Fruit fly (Drosophila melanogaster) whole organism, embryonic: Measurements from ENCODE around the gene CG5390.

Experiments
- Antp ChIP-seq: fragments of 200-800 bp; sonication (Bioruptor generic); optimal IDR thresholded peaks from 3 replicates; lab custom pipeline; 2016; ENCODE audit warnings: missing biosample characterization, missing genetic modification characterization
- CG12155 ChIP-seq: fragments of 200-800 bp; sonication (Bioruptor generic); optimal IDR thresholded peaks from 3 replicates; lab custom pipeline; 2016; ENCODE audit warnings: missing biosample characterization, missing genetic modification characterization
- CG1233 ChIP-seq: fragments of 200-800 bp; sonication (Bioruptor generic); optimal IDR thresholded peaks from 4 replicates; lab custom pipeline; 2018; ENCODE audit warnings: missing biosample characterization, mild to moderate bottlenecking, missing genetic modification characterization
- CG14860 ChIP-seq: fragments of 200-800 bp; sonication (Bioruptor generic); IDR thresholded peaks from 3 replicates; pipeline ENCODE4 v1.3.6; 2022; ENCODE audit warnings: missing biosample characterization, missing genetic modification characterization; ENCODE audit not compliant: partially characterized antibody
- CG17328 ChIP-seq: fragments of 200-800 bp; sonication (Bioruptor generic); IDR thresholded peaks from 2 replicates; pipeline ENCODE4 v1.3.6; 2022; ENCODE audit warnings: missing biosample characterization, missing genetic modification characterization
- CG17361 ChIP-seq: fragments of 200-800 bp; sonication (Bioruptor generic); IDR thresholded peaks from 3 replicates; pipeline ENCODE4 v1.3.6; 2022; ENCODE audit warnings: missing biosample characterization, missing genetic modification characterization
- CG1792 ChIP-seq: fragments of 200-800 bp; sonication (Bioruptor generic); optimal IDR thresholded peaks from 2 replicates; lab custom pipeline; 2016; ENCODE audit warnings: missing biosample characterization, missing genetic modification characterization
- CG30403 ChIP-seq: fragments of 200-800 bp; sonication (Bioruptor generic); optimal IDR thresholded peaks from 3 replicates; lab custom pipeline; 2016; ENCODE audit warnings: missing biosample characterization, missing genetic modification characterization
- CG3281 ChIP-seq: fragments of 200-800 bp; sonication (Bioruptor generic); optimal IDR thresholded peaks from 3 replicates; lab custom pipeline; 2017; ENCODE audit warnings: missing biosample characterization, mild to moderate bottlenecking, missing genetic modification characterization
- CG33557 ChIP-seq: fragments of 200-800 bp; sonication (Bioruptor generic); optimal IDR thresholded peaks from 2 replicates; lab custom pipeline; 2019; ENCODE audit warnings: missing biosample characterization, mild to moderate bottlenecking, missing genetic modification characterization, moderate library complexity
- CG3726 ChIP-seq: fragments of 200-800 bp; sonication (Bioruptor generic); IDR thresholded peaks from 3 replicates; pipeline ENCODE4, ENCODE4 v1.3.6; 2022; ENCODE audit warnings: missing biosample characterization, missing genetic modification characterization
- CG4404 ChIP-seq: fragments of 200-800 bp; sonication (Bioruptor generic); IDR thresholded peaks from 2 replicates; pipeline ENCODE4 v1.3.6; 2022; ENCODE audit warnings: missing biosample characterization, missing genetic modification characterization
- CG6175 ChIP-seq: fragments of 200-800 bp; sonication (Bioruptor generic); IDR thresholded peaks from 3 replicates; pipeline ENCODE4 v1.3.6; 2022; ENCODE audit warnings: missing biosample characterization, missing genetic modification characterization
- CG6765 ChIP-seq: fragments of 200-800 bp; sonication (Bioruptor generic); optimal IDR thresholded peaks from 3 replicates; lab custom pipeline; 2017; ENCODE audit warnings: missing biosample characterization, mild to moderate bottlenecking, missing genetic modification characterization
- CG6813 ChIP-seq: fragments of 200-800 bp; sonication (Bioruptor generic); optimal IDR thresholded peaks from 2 replicates; lab custom pipeline; 2017; ENCODE audit warnings: missing biosample characterization, missing genetic modification characterization, mild to moderate bottlenecking, moderate library complexity, missing genetic modification reagents
- CG7357 ChIP-seq: fragments of 200-800 bp; sonication (Bioruptor generic); IDR thresholded peaks from 3 replicates; pipeline ENCODE4 v1.3.6; 2022; ENCODE audit warnings: missing biosample characterization, missing genetic modification characterization
- CG7963 ChIP-seq: fragments of 200-800 bp; sonication (Bioruptor generic); IDR thresholded peaks from 3 replicates; pipeline ENCODE4 v1.3.6; 2022; ENCODE audit warnings: missing biosample characterization, missing genetic modification characterization; ENCODE audit not compliant: partially characterized antibody
- CG8281 ChIP-seq: fragments of 200-800 bp; sonication (Bioruptor generic); optimal IDR thresholded peaks from 2 replicates; lab custom pipeline; 2018; ENCODE audit warnings: missing biosample characterization, mild to moderate bottlenecking, missing genetic modification characterization, moderate library complexity
- CG8359 ChIP-seq: fragments of 200-800 bp; sonication (Bioruptor generic); optimal IDR thresholded peaks from 2 replicates; lab custom pipeline; 2017; ENCODE audit warnings: missing biosample characterization, mild to moderate bottlenecking, missing genetic modification characterization, borderline replicate concordance
- CG8388 ChIP-seq: fragments of 200-800 bp; sonication (Bioruptor generic); optimal IDR thresholded peaks from 2 replicates; lab custom pipeline; 2019; ENCODE audit warnings: missing biosample characterization, mild to moderate bottlenecking, missing genetic modification characterization, moderate library complexity
- Chrac-16 ChIP-seq: fragments of 200-800 bp; sonication (Bioruptor generic); optimal IDR thresholded peaks from 3 replicates; lab custom pipeline; 2016; ENCODE audit warnings: missing biosample characterization, missing genetic modification characterization
- GATAe ChIP-seq: fragments of 200-800 bp; sonication (Bioruptor generic); conservative IDR thresholded peaks from 2 replicates; pipeline ENCODE4 v1.3.6; 2022; ENCODE audit warnings: missing biosample characterization, missing genetic modification characterization
- Hmr ChIP-seq: fragments of 200-800 bp; sonication (Bioruptor generic); optimal IDR thresholded peaks from 3 replicates; lab custom pipeline; 2017; ENCODE audit warnings: mild to moderate bottlenecking, missing biosample characterization, missing genetic modification reagents, missing genetic modification characterization
- Hr39 ChIP-seq: fragments of >200 bp; optimal IDR thresholded peaks from 2 replicates; lab custom pipeline; 2017
- Hr51 ChIP-seq, 2 experiments: fragments of 200-800 bp; sonication (Bioruptor generic); optimal IDR thresholded peaks; 2 replicates in 1 of 2; 3 replicates in 1 of 2; lab custom pipeline; 2016 to 2018; ENCODE audit warnings: missing biosample characterization in 2 of 2, missing genetic modification characterization in 2 of 2, mild to moderate bottlenecking in 1 of 2, moderate library complexity in 1 of 2
- Med ChIP-seq: fragments of 200-800 bp; sonication (Bioruptor generic); peaks from one replicate; lab custom pipeline; 2016; ENCODE audit warnings: missing biosample characterization, missing genetic modification characterization, mild to moderate bottlenecking, inconsistent platforms, moderate library complexity
- Mrtf ChIP-seq: fragments of 200-800 bp; sonication (Bioruptor generic); IDR thresholded peaks from 3 replicates; pipeline ENCODE4 v1.3.6; 2022; ENCODE audit warnings: missing biosample characterization, missing genetic modification characterization
- NFAT ChIP-seq: fragments of 200-800 bp; sonication (Bioruptor generic); IDR thresholded peaks from 2 replicates; pipeline ENCODE4 v1.3.6; 2022; ENCODE audit warnings: missing biosample characterization, missing genetic modification characterization
- Nf-YB ChIP-seq: fragments of 200-800 bp; sonication (Bioruptor generic); optimal IDR thresholded peaks from 3 replicates; lab custom pipeline; 2019; ENCODE audit warnings: missing biosample characterization, mild to moderate bottlenecking, missing genetic modification characterization, moderate library complexity
- Ravus ChIP-seq: fragments of 200-800 bp; sonication (Bioruptor generic); IDR thresholded peaks from 2 replicates; pipeline ENCODE4 v1.3.6; 2022; ENCODE audit warnings: missing biosample characterization, missing genetic modification characterization
- Rx ChIP-seq: fragments of 200-800 bp; sonication (Bioruptor generic); IDR thresholded peaks from 2 replicates; pipeline ENCODE4 v1.3.6; 2022; ENCODE audit warnings: missing biosample characterization, missing genetic modification characterization
- Side ChIP-seq: fragments of 200-800 bp; sonication (Bioruptor generic); optimal IDR thresholded peaks from 2 replicates; lab custom pipeline; 2016; ENCODE audit warnings: missing biosample characterization, missing genetic modification characterization
- ab ChIP-seq: fragments of 200-800 bp; sonication (Bioruptor generic); optimal IDR thresholded peaks from 2 replicates; lab custom pipeline; 2016; ENCODE audit warnings: missing biosample characterization, missing genetic modification characterization
- bowl ChIP-seq: fragments of 200-800 bp; sonication (Bioruptor generic); IDR thresholded peaks from 2 replicates; pipeline ENCODE4 v1.3.6; 2022; ENCODE audit warnings: missing biosample characterization, missing genetic modification characterization
- chinmo ChIP-seq: fragments of 200-800 bp; sonication (Bioruptor generic); IDR thresholded peaks from 4 replicates; pipeline ENCODE4 v1.3.6; 2022; ENCODE audit warnings: missing biosample characterization, missing genetic modification characterization; ENCODE audit not compliant: partially characterized antibody
- da ChIP-seq: fragments of 200-800 bp; sonication (Bioruptor generic); optimal IDR thresholded peaks from 2 replicates; lab custom pipeline; 2016; ENCODE audit warnings: missing biosample characterization, missing genetic modification characterization
- danr ChIP-seq: fragments of 200-800 bp; sonication (Bioruptor generic); IDR thresholded peaks from 2 replicates; pipeline ENCODE4 v1.3.6; 2022; ENCODE audit warnings: missing biosample characterization, missing genetic modification characterization
- ems ChIP-seq: fragments of 200-800 bp; sonication (Bioruptor generic); optimal IDR thresholded peaks from 3 replicates; lab custom pipeline; 2016; ENCODE audit warnings: missing biosample characterization, missing genetic modification characterization
- fd64A ChIP-seq: fragments of 200-800 bp; sonication (Bioruptor generic); optimal IDR thresholded peaks from 3 replicates; lab custom pipeline; 2018; ENCODE audit warnings: missing biosample characterization, mild to moderate bottlenecking, missing genetic modification characterization
- fd96Cb ChIP-seq: fragments of 200-800 bp; sonication (Bioruptor generic); optimal IDR thresholded peaks from 2 replicates; lab custom pipeline; 2018; ENCODE audit warnings: missing biosample characterization, mild to moderate bottlenecking, missing genetic modification characterization, moderate library complexity
- jigr1 ChIP-seq: fragments of 200-800 bp; sonication (Bioruptor generic); IDR thresholded peaks from 3 replicates; pipeline ENCODE4 v1.3.6; 2022; ENCODE audit warnings: missing biosample characterization, missing genetic modification characterization
- kni ChIP-seq: fragments of 200-800 bp; sonication (Bioruptor generic); optimal IDR thresholded peaks from 3 replicates; lab custom pipeline; 2017; ENCODE audit warnings: mild to moderate bottlenecking, missing biosample characterization, missing genetic modification reagents, missing genetic modification characterization
- pita ChIP-seq: fragments of 200-800 bp; sonication (Bioruptor generic); optimal IDR thresholded peaks from 2 replicates; lab custom pipeline; 2017; ENCODE audit warnings: missing biosample characterization, mild to moderate bottlenecking, missing genetic modification characterization
- pros ChIP-seq: fragments of 200-800 bp; sonication (Bioruptor generic); optimal IDR thresholded peaks from 3 replicates; lab custom pipeline; 2019; ENCODE audit warnings: missing biosample characterization, mild to moderate bottlenecking, missing genetic modification characterization, moderate library complexity
- row ChIP-seq: fragments of 200-800 bp; sonication (Bioruptor generic); IDR thresholded peaks from 3 replicates; pipeline ENCODE4 v1.3.6; 2022; ENCODE audit warnings: missing biosample characterization, missing genetic modification characterization
- sob ChIP-seq: fragments of 200-800 bp; sonication (Bioruptor generic); IDR thresholded peaks from 2 replicates; pipeline ENCODE4 v1.3.6; 2022; ENCODE audit warnings: missing biosample characterization, missing genetic modification characterization
- trh ChIP-seq: fragments of 200-800 bp; sonication (Bioruptor generic); optimal IDR thresholded peaks from 2 replicates; lab custom pipeline; 2016; ENCODE audit warnings: missing biosample characterization, missing genetic modification characterization
- tup ChIP-seq: fragments of 200-800 bp; sonication (Bioruptor generic); optimal IDR thresholded peaks from 2 replicates; lab custom pipeline; 2016; ENCODE audit warnings: missing biosample characterization, mild to moderate bottlenecking, missing genetic modification characterization, moderate library complexity
- yki ChIP-seq: fragments of >200 bp; optimal IDR thresholded peaks from 3 replicates; lab custom pipeline; 2018
- zen ChIP-seq: fragments of 200-800 bp; sonication (Bioruptor generic); optimal IDR thresholded peaks from 3 replicates; lab custom pipeline; 2018; ENCODE audit warnings: missing biosample characterization, mild to moderate bottlenecking, missing genetic modification characterization, moderate library complexity

The CG5390 gene

DNA sequence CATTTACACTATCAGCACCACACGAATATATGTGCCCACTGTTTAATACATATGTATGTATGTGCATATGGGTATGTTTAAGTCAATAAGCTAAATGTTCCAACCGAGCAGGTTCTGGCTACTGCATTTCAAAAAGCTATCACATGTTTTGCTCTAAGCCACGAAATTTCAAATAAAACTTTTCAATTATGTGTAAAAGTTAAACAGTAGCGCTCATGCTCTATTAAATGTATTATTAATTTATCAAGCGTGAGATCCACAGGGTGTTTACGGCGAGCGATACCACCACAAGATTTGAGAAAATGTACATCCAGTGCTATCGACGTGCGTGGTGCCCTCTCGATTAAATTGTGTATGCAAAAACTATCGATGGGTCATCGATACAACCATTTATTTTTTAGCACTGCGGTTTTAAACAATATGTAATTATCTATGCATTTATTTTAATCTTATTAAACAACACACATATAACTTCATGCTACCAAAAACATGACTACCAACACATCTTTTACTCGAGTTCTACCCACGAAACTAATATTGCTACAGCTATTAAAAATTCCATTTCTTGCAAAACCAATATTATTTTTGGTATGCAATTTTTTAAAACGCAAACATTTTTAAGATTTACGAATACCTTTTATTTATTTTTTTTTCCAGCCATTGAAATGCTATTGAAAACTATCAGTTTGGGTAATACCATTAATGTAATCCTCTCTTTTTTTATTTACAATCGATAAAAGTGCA lies 45.5 kb downstream of the CG5390 start, which contains the start of gene Pten (continued):
- TF ChIP-seq sob (0 out of 2 replicates have a peak, but pooled peaks have one; percentile 54), ab (GFP tag; lab: Kevin White, UChicago) (no peak), da (GFP tag; lab: Kevin White, UChicago) (no peak), pita (GFP tag; lab: Kevin White, UChicago) (no peak), CG30403 (GFP tag; lab: Kevin White, UChicago) (peak; percentile 79), Nf-YB (GFP tag; lab: Kevin White, UChicago) (no peak), GATAe (GFP tag; lab: Robert Waterston, UW) (no peak), NFAT (GFP tag; lab: Robert Waterston, UW) (no peak), CG3281 (GFP tag; lab: Kevin White, UChicago) (peak; percentile 59), Side (peak; percentile 67), Ravus (GFP tag; lab: Robert Waterston, UW) (no peak; the same call in 1 of the 2 replicates), Med (GFP tag; lab: Kevin White, UChicago) (peak; percentile 94), CG6175 (GFP tag; lab: Robert Waterston, UW) (no peak), CG7963 (GFP tag; lab: Robert Waterston, UW) (peak; percentile 90), Mrtf (GFP tag; lab: Robert Waterston, UW) (no peak), trh (GFP tag; lab: Kevin White, UChicago) (peak; percentile 16), fd96Cb (tag; lab: Kevin White, UChicago) (peak; percentile 80), CG6813 (GFP tag; lab: Kevin White, UChicago) (no peak), CG8359 (GFP tag; lab: Kevin White, UChicago) (no peak), Hr39 (lab: Kevin White, UChicago) (no peak), row (GFP tag; lab: Robert Waterston, UW) (peak; percentile 87), jigr1 (GFP tag; lab: Robert Waterston, UW) (peak; percentile 88; the same call in 1 of the 3 replicates), Chrac-16 (GFP tag; lab: Kevin White, UChicago) (peak; percentile 68), CG8281 (tag; lab: Kevin White, UChicago) (no peak), Hmr (GFP tag; lab: Kevin White, UChicago) (no peak), pros (GFP tag; lab: Kevin White, UChicago) (no peak), CG17361 (GFP tag; lab: Robert Waterston, UW) (peak; percentile 89; the same call in 2 of the 3 replicates), CG17328 (GFP tag; lab: Robert Waterston, UW) (peak; percentile 44; the same call in 1 of the 2 replicates), yki (lab: Kevin White, UChicago) (no peak), Hr51 (GFP tag; optimal IDR thresholded peaks at IDR 0.05; lab: Kevin White, UChicago) (peak in 1 of 2 experiments; percentile 46), kni (GFP tag; lab: Kevin White, UChicago) (no peak), CG7357 (GFP tag; lab: Robert Waterston, UW) (no peak; the same call in 2 of the 3 replicates), CG14860 (GFP tag; lab: Robert Waterston, UW) (peak; percentile 87), CG1792 (GFP tag; lab: Kevin White, UChicago) (peak; percentile 58), ems (GFP tag; lab: Kevin White, UChicago) (peak; percentile 32), danr (GFP tag; lab: Robert Waterston, UW) (no peak), CG3726 (GFP tag; lab: Robert Waterston, UW) (no peak), Antp (GFP tag; lab: Kevin White, UChicago) (no peak), CG6765 (peak; percentile 37), fd64A (no peak), CG12155 (GFP tag; lab: Kevin White, UChicago) (peak; percentile 57), CG4404 (no peak), bowl (no peak), tup (GFP tag; lab: Kevin White, UChicago) (no peak), zen (tag; lab: Kevin White, UChicago) (peak; percentile 77), CG8388 (peak; percentile 66), CG1233 (GFP tag; lab: Kevin White, UChicago) (peak; percentile 68), CG33557 (GFP tag; lab: Kevin White, UChicago) (no peak), chinmo (GFP tag; lab: Robert Waterston, UW) (peak; percentile 85; the same call in 2 of the 4 replicates), Rx (GFP tag; lab: Robert Waterston, UW) (no peak)
